Fruit fly (Drosophila melanogaster) whole organism, pupa: Measurements from ENCODE around the gene Phyhd1.

ENCODE experiments used
- CG10348 ChIP-seq: fragments of 200-800 bp; sonication (Bioruptor generic); IDR thresholded peaks from 2 replicates; pipeline ENCODE4 v1.3.6; 2022; ENCODE audit warnings: missing biosample characterization, missing genetic modification characterization
- CG12605 ChIP-seq: fragments of 200-800 bp; sonication (Bioruptor generic); IDR thresholded peaks from 2 replicates; pipeline ENCODE4 v1.3.6; 2022; ENCODE audit warnings: missing biosample characterization, missing genetic modification characterization
- CG13204 ChIP-seq: fragments of 200-800 bp; sonication (Bioruptor generic); optimal IDR thresholded peaks from 2 replicates; lab custom pipeline; 2018; ENCODE audit warnings: missing biosample characterization, mild to moderate bottlenecking, missing genetic modification characterization, moderate library complexity
- CG15710 ChIP-seq: fragments of 200-800 bp; sonication (Bioruptor generic); optimal IDR thresholded peaks from 2 replicates; lab custom pipeline; 2018; ENCODE audit warnings: missing biosample characterization, mild to moderate bottlenecking, missing genetic modification characterization, moderate library complexity
- CG17806 ChIP-seq: fragments of 200-800 bp; sonication (Bioruptor generic); optimal IDR thresholded peaks from 2 replicates; lab custom pipeline; 2018; ENCODE audit warnings: missing biosample characterization, mild to moderate bottlenecking, missing genetic modification characterization, moderate library complexity
- CG4496 ChIP-seq: fragments of 200-800 bp; sonication (Bioruptor generic); IDR thresholded peaks from 3 replicates; pipeline ENCODE4 v1.3.6; 2022; ENCODE audit warnings: missing biosample characterization, missing genetic modification characterization
- D1 ChIP-seq: fragments of 200-800 bp; sonication (Bioruptor generic); optimal IDR thresholded peaks from 2 replicates; lab custom pipeline; 2018; ENCODE audit warnings: missing biosample characterization, mild to moderate bottlenecking, missing genetic modification characterization, moderate library complexity
- Pif1A ChIP-seq: fragments of 200-800 bp; sonication (Bioruptor generic); optimal IDR thresholded peaks from 3 replicates; lab custom pipeline; 2016; ENCODE audit warnings: missing biosample characterization, missing genetic modification characterization
- rn ChIP-seq: fragments of 200-800 bp; sonication (Bioruptor generic); IDR thresholded peaks from 2 replicates; pipeline ENCODE4 v1.3.6; 2022; ENCODE audit warnings: missing biosample characterization, missing genetic modification characterization

- TF ChIP-seq D1 (tag; lab: Kevin White, UChicago) (no peak), Pif1A (GFP tag; lab: Kevin White, UChicago) (no peak), CG17806 (tag; lab: Kevin White, UChicago) (no peak), CG13204 (GFP tag; lab: Kevin White, UChicago) (no peak), CG10348 (GFP tag; lab: Robert Waterston, UW) (no peak), CG4496 (no peak), rn (no peak), CG12605 (GFP tag; lab: Robert Waterston, UW) (no peak), CG15710 (tag; lab: Kevin White, UChicago) (no peak)
Measured at dm6 chr3R:10667964-10668363, 12.8 kb downstream of the Phyhd1 start.
